Fruit fly (Drosophila melanogaster) whole organism, embryonic: ENCODE data around the gene Suv3.

ENCODE experiments used
- Atf3 ChIP-seq: fragments of 200-800 bp; sonication (Bioruptor generic); optimal IDR thresholded peaks from 3 replicates; lab custom pipeline; 2016; ENCODE audit warnings: missing biosample characterization, missing genetic modification characterization
- BEAF-32 ChIP-seq: fragments of 200-800 bp; sonication (Bioruptor generic); optimal IDR thresholded peaks from 3 replicates; lab custom pipeline; 2017; ENCODE audit warnings: missing biosample characterization, missing genetic modification characterization, mild to moderate bottlenecking, moderate library complexity, missing genetic modification reagents
- CG11723 ChIP-seq: fragments of 200-800 bp; sonication (Bioruptor generic); optimal IDR thresholded peaks from 2 replicates; lab custom pipeline; 2017; ENCODE audit warnings: missing biosample characterization, mild to moderate bottlenecking, missing genetic modification characterization
- CG12659 ChIP-seq: fragments of 200-800 bp; sonication (Bioruptor generic); optimal IDR thresholded peaks from 3 replicates; lab custom pipeline; 2017; ENCODE audit warnings: mild to moderate bottlenecking, missing biosample characterization, missing genetic modification reagents, missing genetic modification characterization
- CG1647 ChIP-seq: fragments of 200-800 bp; sonication (Bioruptor generic); optimal IDR thresholded peaks from 3 replicates; lab custom pipeline; 2016; ENCODE audit warnings: missing biosample characterization, missing genetic modification characterization
- CG16813 ChIP-seq: fragments of 200-800 bp; sonication (Bioruptor generic); IDR thresholded peaks from 3 replicates; pipeline ENCODE4 v1.3.6; 2022; ENCODE audit warnings: missing biosample characterization, missing genetic modification characterization; ENCODE audit not compliant: partially characterized antibody
- CG18262 ChIP-seq: fragments of 200-800 bp; optimal IDR thresholded peaks from 3 replicates; lab custom pipeline; 2019; ENCODE audit warnings: missing biosample characterization, mild to moderate bottlenecking, missing genetic modification characterization, moderate library complexity
- CG18619 ChIP-seq: fragments of 200-800 bp; sonication (Bioruptor generic); optimal IDR thresholded peaks from 3 replicates; lab custom pipeline; 2017; ENCODE audit warnings: missing biosample characterization, mild to moderate bottlenecking, missing genetic modification characterization
- CG2199 ChIP-seq: fragments of 200-800 bp; sonication (Bioruptor generic); IDR thresholded peaks from 3 replicates; pipeline ENCODE4 v1.3.6; 2022; ENCODE audit warnings: missing biosample characterization, missing genetic modification characterization
- CG3726 ChIP-seq: fragments of 200-800 bp; sonication (Bioruptor generic); IDR thresholded peaks from 3 replicates; pipeline ENCODE4, ENCODE4 v1.3.6; 2022; ENCODE audit warnings: missing biosample characterization, missing genetic modification characterization
- CG5180 ChIP-seq: fragments of 200-800 bp; sonication (Bioruptor generic); optimal IDR thresholded peaks from 3 replicates; lab custom pipeline; 2017; ENCODE audit warnings: missing biosample characterization, missing genetic modification characterization, mild to moderate bottlenecking, moderate library complexity, missing genetic modification reagents
- CG6683 ChIP-seq: fragments of 200-800 bp; sonication (Bioruptor generic); optimal IDR thresholded peaks from 2 replicates; lab custom pipeline; 2017; ENCODE audit warnings: missing biosample characterization, mild to moderate bottlenecking, missing genetic modification characterization, missing genetic modification reagents
- CG8388 ChIP-seq: fragments of 200-800 bp; sonication (Bioruptor generic); optimal IDR thresholded peaks from 2 replicates; lab custom pipeline; 2019; ENCODE audit warnings: missing biosample characterization, mild to moderate bottlenecking, missing genetic modification characterization, moderate library complexity
- CG9727 ChIP-seq: fragments of 200-800 bp; sonication (Bioruptor generic); optimal IDR thresholded peaks from 3 replicates; lab custom pipeline; 2017; ENCODE audit warnings: missing biosample characterization, mild to moderate bottlenecking, missing genetic modification characterization
- CoRest ChIP-seq: fragments of 200-800 bp; sonication (Bioruptor generic); optimal IDR thresholded peaks from 3 replicates; lab custom pipeline; 2018; ENCODE audit warnings: missing biosample characterization, mild to moderate bottlenecking, missing genetic modification characterization, moderate library complexity
- Dip2 ChIP-seq: fragments of 200-800 bp; sonication (Bioruptor generic); IDR thresholded peaks from 2 replicates; pipeline ENCODE4 v1.3.6; 2022; ENCODE audit warnings: missing biosample characterization, missing genetic modification characterization
- Dll ChIP-seq: fragments of 200-800 bp; sonication (Bioruptor generic); IDR thresholded peaks from 4 replicates; pipeline ENCODE4 v1.3.6; 2022; ENCODE audit warnings: missing biosample characterization, missing genetic modification characterization; ENCODE audit not compliant: partially characterized antibody
- Elba2 ChIP-seq: fragments of 200-800 bp; sonication (Bioruptor generic); optimal IDR thresholded peaks from 3 replicates; lab custom pipeline; 2016; ENCODE audit warnings: missing biosample characterization, missing genetic modification characterization
- Gug ChIP-seq: fragments of 200-800 bp; sonication (Bioruptor generic); IDR thresholded peaks from 4 replicates; pipeline ENCODE4 v1.3.6; 2022; ENCODE audit warnings: missing biosample characterization, missing genetic modification characterization
- HmgZ ChIP-seq: fragments of 200-800 bp; sonication (Bioruptor generic); optimal IDR thresholded peaks from 2 replicates; lab custom pipeline; 2018; ENCODE audit warnings: missing biosample characterization, mild to moderate bottlenecking, missing genetic modification characterization
- MBD-R2 ChIP-seq: fragments of 200-800 bp; sonication (Bioruptor generic); IDR thresholded peaks from 2 replicates; pipeline ENCODE4 v1.3.6; 2022; ENCODE audit warnings: missing biosample characterization, missing genetic modification characterization
- Nf-YA ChIP-seq: fragments of 200-800 bp; sonication (Bioruptor generic); IDR thresholded peaks from 2 replicates; pipeline ENCODE4 v1.3.6; 2022; ENCODE audit warnings: missing biosample characterization, missing genetic modification characterization
- Ravus ChIP-seq: fragments of 200-800 bp; sonication (Bioruptor generic); IDR thresholded peaks from 2 replicates; pipeline ENCODE4 v1.3.6; 2022; ENCODE audit warnings: missing biosample characterization, missing genetic modification characterization
- Scr ChIP-seq: fragments of 200-800 bp; sonication (Bioruptor generic); IDR thresholded peaks from 2 replicates; pipeline ENCODE4 v1.3.6; 2022; ENCODE audit warnings: missing biosample characterization, missing genetic modification characterization; ENCODE audit not compliant: partially characterized antibody
- Ssrp ChIP-seq: fragments of 200-800 bp; sonication (Bioruptor generic); optimal IDR thresholded peaks from 2 replicates; lab custom pipeline; 2018; ENCODE audit warnings: missing biosample characterization, mild to moderate bottlenecking, missing genetic modification characterization, moderate library complexity
- Tbp ChIP-seq: fragments of >200 bp; optimal IDR thresholded peaks from 2 replicates; lab custom pipeline; 2018; ENCODE audit warnings: missing biosample characterization, missing genetic modification characterization
- bsh ChIP-seq, 2 experiments: fragments of 200-800 bp; sonication (Bioruptor generic); optimal IDR thresholded peaks; 2 replicates each; lab custom pipeline; 2017 to 2018; ENCODE audit warnings: mild to moderate bottlenecking in 2 of 2, missing biosample characterization in 2 of 2, missing genetic modification characterization in 2 of 2, moderate library complexity in 1 of 2
- btn ChIP-seq: fragments of 200-800 bp; sonication (Bioruptor generic); optimal IDR thresholded peaks from 2 replicates; lab custom pipeline; 2016; ENCODE audit warnings: missing biosample characterization, missing genetic modification characterization
- cad ChIP-seq: fragments of >200 bp; optimal IDR thresholded peaks from 2 replicates; lab custom pipeline; 2017; ENCODE audit warnings: missing biosample characterization, missing genetic modification characterization
- caup ChIP-seq: fragments of 200-800 bp; sonication (Bioruptor generic); optimal IDR thresholded peaks from 3 replicates; lab custom pipeline; 2017; ENCODE audit warnings: missing biosample characterization, mild to moderate bottlenecking, missing genetic modification characterization, moderate library complexity; ENCODE audit not compliant: severe bottlenecking
- corto ChIP-seq: fragments of 200-800 bp; sonication (Bioruptor generic); optimal IDR thresholded peaks from 2 replicates; lab custom pipeline; 2016; ENCODE audit warnings: missing biosample characterization, mild to moderate bottlenecking, missing genetic modification characterization, moderate library complexity
- crp ChIP-seq, 2 experiments: fragments of 200-800 bp; sonication (Bioruptor generic); optimal IDR thresholded peaks; 2 replicates in 1 of 2; 3 replicates in 1 of 2; lab custom pipeline; 2017; ENCODE audit warnings: missing biosample characterization in 2 of 2, missing genetic modification characterization in 2 of 2, mild to moderate bottlenecking in 1 of 2, moderate library complexity in 1 of 2
- ewg ChIP-seq: fragments of 200-800 bp; sonication (Bioruptor generic); optimal IDR thresholded peaks from 3 replicates; lab custom pipeline; 2017; ENCODE audit warnings: mild to moderate bottlenecking, missing biosample characterization, missing genetic modification reagents, missing genetic modification characterization
- kah ChIP-seq: fragments of 200-800 bp; sonication (Bioruptor generic); optimal IDR thresholded peaks from 2 replicates; lab custom pipeline; 2018; ENCODE audit warnings: missing biosample characterization, mild to moderate bottlenecking, missing genetic modification characterization
- lmd ChIP-seq: fragments of 200-800 bp; sonication (Bioruptor generic); IDR thresholded peaks from 2 replicates; pipeline ENCODE4 v1.3.6; 2022; ENCODE audit warnings: missing biosample characterization, missing genetic modification characterization
- nerfin-2 ChIP-seq: fragments of 200-800 bp; sonication (Bioruptor generic); IDR thresholded peaks from 2 replicates; pipeline ENCODE4 v1.3.6; 2022; ENCODE audit warnings: missing biosample characterization, missing genetic modification characterization; ENCODE audit not compliant: partially characterized antibody
- odd ChIP-seq: fragments of 200-800 bp; sonication (Bioruptor generic); optimal IDR thresholded peaks from 2 replicates; lab custom pipeline; 2017; ENCODE audit warnings: missing biosample characterization, mild to moderate bottlenecking, missing genetic modification characterization
- onecut ChIP-seq: fragments of 200-800 bp; sonication (Bioruptor generic); IDR thresholded peaks from 2 replicates; pipeline ENCODE4 v1.3.6; 2022; ENCODE audit warnings: missing biosample characterization, missing genetic modification characterization
- p53 ChIP-seq: fragments of 200-800 bp; sonication (Bioruptor generic); optimal IDR thresholded peaks from 2 replicates; lab custom pipeline; 2016; ENCODE audit warnings: missing biosample characterization, missing genetic modification characterization
- row ChIP-seq: fragments of 200-800 bp; sonication (Bioruptor generic); IDR thresholded peaks from 3 replicates; pipeline ENCODE4 v1.3.6; 2022; ENCODE audit warnings: missing biosample characterization, missing genetic modification characterization
- scrt ChIP-seq: fragments of 200-800 bp; sonication (Bioruptor generic); optimal IDR thresholded peaks from 2 replicates; lab custom pipeline; 2018; ENCODE audit warnings: missing biosample characterization, mild to moderate bottlenecking, missing genetic modification characterization, moderate library complexity
- ssp ChIP-seq: fragments of 200-800 bp; sonication (Bioruptor generic); IDR thresholded peaks from 2 replicates; pipeline ENCODE4 v1.3.6; 2022; ENCODE audit warnings: missing biosample characterization, missing genetic modification characterization
- stwl ChIP-seq: fragments of 200-800 bp; sonication (Bioruptor generic); optimal IDR thresholded peaks from 3 replicates; lab custom pipeline; 2018; ENCODE audit warnings: missing biosample characterization, mild to moderate bottlenecking, missing genetic modification characterization, moderate library complexity
- yki ChIP-seq: fragments of >200 bp; optimal IDR thresholded peaks from 3 replicates; lab custom pipeline; 2018

Suv3 gene

dm6 chr3R:4310683-4311066 lies 680 bp upstream of the Suv3 start, which contains the start of gene Vps24 (continued):
- TF ChIP-seq crp (GFP tag; optimal IDR thresholded peaks at IDR 0.05; lab: Kevin White, UChicago) (no peak), Ravus (no peak), Dll (GFP tag; lab: Robert Waterston, UW) (peak; percentile 71), stwl (peak; percentile 6), cad (GFP tag; lab: Kevin White, UChicago) (peak; percentile 19), row (GFP tag; lab: Robert Waterston, UW) (peak; percentile 59), BEAF-32 (GFP tag; lab: Kevin White, UChicago) (peak; percentile 66), nerfin-2 (GFP tag; lab: Robert Waterston, UW) (no peak), CG16813 (GFP tag; lab: Robert Waterston, UW) (peak; percentile 57), CG18619 (GFP tag; lab: Kevin White, UChicago) (no peak), Scr (GFP tag; lab: Robert Waterston, UW) (peak; percentile 66), Elba2 (GFP tag; lab: Kevin White, UChicago) (peak; percentile 15), Ssrp (no peak)
- TF ChIP-seq, all 482 proteins: peak for 32

- TF ChIP-seq MBD-R2 (peak; percentile 30; the same call in 1 of the 2 replicates), onecut (peak; percentile 96), bsh (GFP tag; optimal IDR thresholded peaks at IDR 0.05; lab: Kevin White, UChicago) (no peak)
- TF ChIP-seq, all 482 proteins: peak for 2
Measured at dm6 chr3R:4318589-4318988, 7.2 kb downstream of the Suv3 start.

- TF ChIP-seq CG5180 (GFP tag; lab: Kevin White, UChicago) (no peak), scrt (GFP tag; lab: Kevin White, UChicago) (peak; percentile 95)
Measured at dm6 chr3R:4318999-4319398, 7.6 kb downstream of the Suv3 start, which contains the start of gene Syt14. Gene Syt14 (minus strand): TSS chr3R:4319069.

dm6 chr3R:4319507-4320138 lies 8.3 kb downstream of the Suv3 start, which contains the start of gene CG9795:
Gene CG9795 (plus strand): TSS chr3R:4319683.
- TF ChIP-seq ssp (GFP tag; lab: Robert Waterston, UW) (peak; percentile 41; the same call in 1 of the 2 replicates), corto (GFP tag; lab: Kevin White, UChicago) (no peak), kah (GFP tag; lab: Kevin White, UChicago) (no peak), CoRest (tag; lab: Kevin White, UChicago) (no peak), yki (no peak), Dip2 (no peak), caup (peak; percentile 46), Scr (GFP tag; lab: Robert Waterston, UW) (peak; percentile 85), odd (GFP tag; lab: Kevin White, UChicago) (peak; percentile 42), CG8388 (GFP tag; lab: Kevin White, UChicago) (no peak), CG16813 (GFP tag; lab: Robert Waterston, UW) (peak; percentile 89), Nf-YA (no peak), Atf3 (GFP tag; lab: Kevin White, UChicago) (no peak), CG1647 (no peak), Tbp (GFP tag; lab: Kevin White, UChicago) (no peak), Gug (GFP tag; lab: Robert Waterston, UW) (no peak), p53 (no peak), CG3726 (GFP tag; lab: Robert Waterston, UW) (no peak), btn (GFP tag; lab: Kevin White, UChicago) (peak; percentile 6), ewg (no peak), CG2199 (GFP tag; lab: Robert Waterston, UW) (peak; percentile 83), lmd (GFP tag; lab: Robert Waterston, UW) (peak; percentile 11; the same call in 1 of the 2 replicates), CG18262 (no peak), CG11723 (GFP tag; lab: Kevin White, UChicago) (no peak), CG12659 (GFP tag; lab: Kevin White, UChicago) (peak; percentile 76), CG9727 (GFP tag; lab: Kevin White, UChicago) (no peak), CG6683 (GFP tag; lab: Kevin White, UChicago) (peak; percentile 26), HmgZ (tag; lab: Kevin White, UChicago) (peak; percentile 54)
